Worm (Caenorhabditis elegans) whole organism, mixed stage, embryonic: ENCODE data around the gene amt-2.

Experiments used
- ceh-43 ChIP-seq: fragments of 200-800 bp; sonication (Bioruptor generic); optimal IDR thresholded peaks from 2 replicates; lab custom pipeline; 2018; ENCODE audit warnings: mild to moderate bottlenecking, missing genetic modification characterization, moderate library complexity, missing compliant biosample characterization
- elt-3 ChIP-seq: fragments of 150-350 bp; optimal IDR thresholded peaks from 2 replicates; lab custom pipeline; 2014; ENCODE audit warnings: missing biosample characterization, missing genetic modification characterization
- lin-13 ChIP-seq: fragments of 150-350 bp; optimal IDR thresholded peaks from 2 replicates; lab custom pipeline; 2014; ENCODE audit warnings: missing biosample characterization, missing genetic modification characterization
- mab-5 ChIP-seq: fragments of 150-350 bp; optimal IDR thresholded peaks from 2 replicates; lab custom pipeline; 2014; ENCODE audit warnings: missing biosample characterization, missing genetic modification characterization
- nhr-28 ChIP-seq: fragments of 150-350 bp; optimal IDR thresholded peaks from 2 replicates; lab custom pipeline; 2014; ENCODE audit warnings: missing biosample characterization, missing genetic modification characterization
- pha-4 ChIP-seq: fragments of 150-350 bp; optimal IDR thresholded peaks from 2 replicates; lab custom pipeline; 2018; ENCODE audit warnings: missing biosample characterization, missing genetic modification reagents, missing genetic modification characterization
- snpc-4 ChIP-seq: fragments of 150-350 bp; optimal IDR thresholded peaks from 2 replicates; lab custom pipeline; 2014; ENCODE audit warnings: missing biosample characterization, missing genetic modification characterization
- sptf-1 ChIP-seq: sonication (generic microtip); optimal IDR thresholded peaks from 2 replicates; lab custom pipeline; 2017; ENCODE audit warnings: mild to moderate bottlenecking, missing genetic modification characterization, moderate library complexity, missing compliant biosample characterization
- unc-39 ChIP-seq: fragments of 150-350 bp; optimal IDR thresholded peaks from 2 replicates; lab custom pipeline; 2014; ENCODE audit warnings: missing biosample characterization, missing genetic modification characterization
- unc-62 ChIP-seq: fragments of 150-350 bp; optimal IDR thresholded peaks from 2 replicates; lab custom pipeline; 2014; ENCODE audit warnings: missing biosample characterization, missing genetic modification reagents, missing genetic modification characterization
- ztf-11 ChIP-seq: fragments of 150-350 bp; optimal IDR thresholded peaks from 2 replicates; lab custom pipeline; 2014; ENCODE audit warnings: missing biosample characterization, missing genetic modification characterization

- TF ChIP-seq mab-5 (tag; lab: Kevin White, UChicago): no peak
- no peak for TF ChIP-seq pha-4
- no peak for TF ChIP-seq elt-3 (tag; lab: Kevin White, UChicago)
- no peak for TF ChIP-seq lin-13 (tag; lab: Kevin White, UChicago)
- no peak for TF ChIP-seq ztf-11 (tag; lab: Kevin White, UChicago)
- TF ChIP-seq unc-39: no peak
- no peak for TF ChIP-seq nhr-28 (tag; lab: Kevin White, UChicago)
- TF ChIP-seq ceh-43 (GFP tag; lab: Kevin White, UChicago): no peak
- no peak for TF ChIP-seq sptf-1 (tag; lab: Kevin White, UChicago)
- TF ChIP-seq snpc-4 (tag; lab: Kevin White, UChicago): no peak
- TF ChIP-seq unc-62 (GFP tag; lab: Kevin White, UChicago): no peak
Measured at ce11 chrIV:13009507-13009906, 32.7 kb upstream of the amt-2 start.
